Worm (Caenorhabditis elegans): ENCODE results near the gene srh-277.

srh-277 gene

ce11 chrV:16218972-16219757 lies 36.1 kb downstream of the srh-277 start, which contains the start of gene glc-1:
TSS of gene glc-1 (plus strand) at chrV:16219634.
- TF ChIP-seq pes-1 (GFP tag; IDR thresholded peaks at IDR 0.05), result no peak
- TF ChIP-seq B0310.2 (tag; optimal IDR thresholded peaks at IDR 0.05), result no peak
- TF ChIP-seq ceh-36 (tag; optimal IDR thresholded peaks at IDR 0.05), result no peak
- no peak for TF ChIP-seq tra-4 (tag; optimal IDR thresholded peaks at IDR 0.05)
- no peak for TF ChIP-seq tbx-11 (GFP tag; IDR thresholded peaks at IDR 0.05)
- TF ChIP-seq tbx-37 (GFP tag; conservative IDR thresholded peaks at IDR 0.05), result no peak
- TF ChIP-seq scrt-1 (GFP tag; IDR thresholded peaks at IDR 0.05), result no peak
- TF ChIP-seq ama-1 (optimal IDR thresholded peaks at IDR 0.05), result no peak

ce11 chrV:16220020-16220419 lies 37.0 kb downstream of the srh-277 start:
- TF ChIP-seq ets-7 (tag; optimal IDR thresholded peaks at IDR 0.05) (no peak), B0310.2 (tag; optimal IDR thresholded peaks at IDR 0.05) (no peak), tbx-11 (GFP tag; IDR thresholded peaks at IDR 0.05) (no peak), hnd-1 (tag; optimal IDR thresholded peaks at IDR 0.05) (no peak), ama-1 (optimal IDR thresholded peaks at IDR 0.05) (no peak), scrt-1 (GFP tag; IDR thresholded peaks at IDR 0.05) (no peak), tra-4 (tag; optimal IDR thresholded peaks at IDR 0.05) (no peak), hmbx-1 (tag; optimal IDR thresholded peaks at IDR 0.05) (no peak), hmg-4 (GFP tag; optimal IDR thresholded peaks at IDR 0.05) (no peak), sea-1 (GFP tag; conservative IDR thresholded peaks at IDR 0.05) (no peak), tbx-37 (GFP tag; conservative IDR thresholded peaks at IDR 0.05) (no peak), F13C5.2 (tag; optimal IDR thresholded peaks at IDR 0.05) (no peak), pes-1 (GFP tag; IDR thresholded peaks at IDR 0.05) (no peak), ceh-13 (GFP tag; optimal IDR thresholded peaks at IDR 0.05) (no peak), aly-1 (tag; optimal IDR thresholded peaks at IDR 0.05) (no peak), flt-1 (GFP tag; IDR thresholded peaks at IDR 0.05) (no peak), ceh-36 (tag; optimal IDR thresholded peaks at IDR 0.05) (no peak)

- TF ChIP-seq ets-7 (tag; optimal IDR thresholded peaks at IDR 0.05) (no peak), ceh-36 (tag; optimal IDR thresholded peaks at IDR 0.05) (no peak), hnd-1 (tag; optimal IDR thresholded peaks at IDR 0.05) (no peak), tbx-37 (GFP tag; conservative IDR thresholded peaks at IDR 0.05) (no peak), ama-1 (optimal IDR thresholded peaks at IDR 0.05) (no peak), tbx-11 (GFP tag; IDR thresholded peaks at IDR 0.05) (no peak), scrt-1 (GFP tag; IDR thresholded peaks at IDR 0.05) (no peak), hmbx-1 (tag; optimal IDR thresholded peaks at IDR 0.05) (no peak), B0310.2 (tag; optimal IDR thresholded peaks at IDR 0.05) (no peak), pes-1 (GFP tag; IDR thresholded peaks at IDR 0.05) (no peak), ceh-13 (GFP tag; optimal IDR thresholded peaks at IDR 0.05) (no peak), hmg-4 (GFP tag; optimal IDR thresholded peaks at IDR 0.05) (no peak), F13C5.2 (tag; optimal IDR thresholded peaks at IDR 0.05) (no peak), flt-1 (GFP tag; IDR thresholded peaks at IDR 0.05) (no peak), tra-4 (tag; optimal IDR thresholded peaks at IDR 0.05) (no peak), aly-1 (tag; optimal IDR thresholded peaks at IDR 0.05) (no peak), sea-1 (GFP tag; conservative IDR thresholded peaks at IDR 0.05) (no peak)
These were observed 41.0 kb downstream of the srh-277 start, which contains the start of gene stdh-2 for ce11 chrV:16224027-16224426. TSS of gene stdh-2 (plus strand) at chrV:16224327.

- TF ChIP-seq sea-1 (GFP tag; conservative IDR thresholded peaks at IDR 0.05) (no peak), hnd-1 (tag; optimal IDR thresholded peaks at IDR 0.05) (no peak), hmbx-1 (tag; optimal IDR thresholded peaks at IDR 0.05) (no peak), scrt-1 (GFP tag; IDR thresholded peaks at IDR 0.05) (no peak), tra-4 (tag; optimal IDR thresholded peaks at IDR 0.05) (no peak), F13C5.2 (tag; optimal IDR thresholded peaks at IDR 0.05) (no peak), ceh-13 (GFP tag; optimal IDR thresholded peaks at IDR 0.05) (no peak), ceh-36 (tag; optimal IDR thresholded peaks at IDR 0.05) (no peak), aly-1 (tag; optimal IDR thresholded peaks at IDR 0.05) (no peak), tbx-11 (GFP tag; IDR thresholded peaks at IDR 0.05) (no peak), ama-1 (optimal IDR thresholded peaks at IDR 0.05) (no peak), B0310.2 (tag; optimal IDR thresholded peaks at IDR 0.05) (no peak), pes-1 (GFP tag; IDR thresholded peaks at IDR 0.05) (no peak), tbx-37 (GFP tag; conservative IDR thresholded peaks at IDR 0.05) (no peak), hmg-4 (GFP tag; optimal IDR thresholded peaks at IDR 0.05) (no peak), flt-1 (GFP tag; IDR thresholded peaks at IDR 0.05) (no peak)
These were observed 42.6 kb downstream of the srh-277 start for ce11 chrV:16225524-16226116.

ce11 chrV:16226581-16226980 lies 43.6 kb downstream of the srh-277 start, which contains the start of gene F11A5.13:
TSS of gene F11A5.13 (minus strand) at chrV:16226681.
- no peak for TF ChIP-seq ceh-36 (tag; optimal IDR thresholded peaks at IDR 0.05)
- TF ChIP-seq flt-1 (GFP tag; IDR thresholded peaks at IDR 0.05), result no peak
- no peak for TF ChIP-seq tbx-37 (GFP tag; conservative IDR thresholded peaks at IDR 0.05)
- TF ChIP-seq scrt-1 (GFP tag; IDR thresholded peaks at IDR 0.05), result no peak
- TF ChIP-seq ceh-13 (GFP tag; optimal IDR thresholded peaks at IDR 0.05), result no peak
- TF ChIP-seq tra-4 (tag; optimal IDR thresholded peaks at IDR 0.05), result no peak
- TF ChIP-seq pes-1 (GFP tag; IDR thresholded peaks at IDR 0.05), result no peak
- TF ChIP-seq hnd-1 (tag; optimal IDR thresholded peaks at IDR 0.05), result no peak
- TF ChIP-seq B0310.2 (tag; optimal IDR thresholded peaks at IDR 0.05), result no peak
- no peak for TF ChIP-seq aly-1 (tag; optimal IDR thresholded peaks at IDR 0.05)
- TF ChIP-seq F13C5.2 (tag; optimal IDR thresholded peaks at IDR 0.05), result no peak
- no peak for TF ChIP-seq ets-7 (tag; optimal IDR thresholded peaks at IDR 0.05)

ce11 chrV:16229439-16229838 lies 46.4 kb downstream of the srh-277 start:
- TF ChIP-seq pes-1 (GFP tag; IDR thresholded peaks at IDR 0.05) (no peak), hnd-1 (tag; optimal IDR thresholded peaks at IDR 0.05) (no peak), flt-1 (GFP tag; IDR thresholded peaks at IDR 0.05) (no peak), scrt-1 (GFP tag; IDR thresholded peaks at IDR 0.05) (no peak), ceh-13 (GFP tag; optimal IDR thresholded peaks at IDR 0.05) (no peak), hmg-4 (GFP tag; optimal IDR thresholded peaks at IDR 0.05) (no peak), ama-1 (optimal IDR thresholded peaks at IDR 0.05) (no peak), tbx-37 (GFP tag; conservative IDR thresholded peaks at IDR 0.05) (no peak), F13C5.2 (tag; optimal IDR thresholded peaks at IDR 0.05) (no peak), ets-7 (tag; optimal IDR thresholded peaks at IDR 0.05) (no peak), ceh-36 (tag; optimal IDR thresholded peaks at IDR 0.05) (no peak), sea-1 (GFP tag; conservative IDR thresholded peaks at IDR 0.05) (no peak), tbx-11 (GFP tag; IDR thresholded peaks at IDR 0.05) (no peak), B0310.2 (tag; optimal IDR thresholded peaks at IDR 0.05) (no peak), tra-4 (tag; optimal IDR thresholded peaks at IDR 0.05) (no peak), aly-1 (tag; optimal IDR thresholded peaks at IDR 0.05) (no peak)

Data from whole organism, early embryonic.